Fruit fly (Drosophila melanogaster) whole organism, embryonic: Measurements from ENCODE around the gene Osi10a.

Experiments
- CG16813 ChIP-seq: fragments of 200-800 bp; sonication (Bioruptor generic); IDR thresholded peaks from 3 replicates; pipeline ENCODE4 v1.3.6; 2022; ENCODE audit warnings: missing biosample characterization, missing genetic modification characterization; ENCODE audit not compliant: partially characterized antibody
- Drgx ChIP-seq: fragments of 200-800 bp; sonication (Bioruptor generic); IDR thresholded peaks from 2 replicates; pipeline ENCODE4 v1.3.6; 2022; ENCODE audit warnings: missing biosample characterization, missing genetic modification characterization
- Nf-YA ChIP-seq: fragments of 200-800 bp; sonication (Bioruptor generic); IDR thresholded peaks from 2 replicates; pipeline ENCODE4 v1.3.6; 2022; ENCODE audit warnings: missing biosample characterization, missing genetic modification characterization
- Oli ChIP-seq: fragments of 200-800 bp; sonication (Bioruptor generic); optimal IDR thresholded peaks from 2 replicates; lab custom pipeline; 2018; ENCODE audit warnings: missing biosample characterization, mild to moderate bottlenecking, missing genetic modification characterization, moderate library complexity
- Sox100B ChIP-seq: fragments of 200-800 bp; sonication (Bioruptor generic); optimal IDR thresholded peaks from 3 replicates; lab custom pipeline; 2018; ENCODE audit warnings: missing biosample characterization, mild to moderate bottlenecking, missing genetic modification characterization
- pita ChIP-seq: fragments of 200-800 bp; sonication (Bioruptor generic); optimal IDR thresholded peaks from 2 replicates; lab custom pipeline; 2017; ENCODE audit warnings: missing biosample characterization, mild to moderate bottlenecking, missing genetic modification characterization
- sim ChIP-seq: fragments of 200-800 bp; sonication (Bioruptor generic); IDR thresholded peaks from 2 replicates; pipeline ENCODE4 v1.3.6; 2022; ENCODE audit warnings: missing biosample characterization, missing genetic modification characterization
- slou ChIP-seq: fragments of 200-800 bp; sonication (Bioruptor generic); optimal IDR thresholded peaks from 3 replicates; lab custom pipeline; 2016; ENCODE audit warnings: missing biosample characterization, missing genetic modification characterization
- z ChIP-seq: fragments of 200-800 bp; sonication (Bioruptor generic); IDR thresholded peaks from 3 replicates; pipeline ENCODE4 v1.3.6; 2022; ENCODE audit warnings: missing biosample characterization, missing genetic modification characterization

DNA sequence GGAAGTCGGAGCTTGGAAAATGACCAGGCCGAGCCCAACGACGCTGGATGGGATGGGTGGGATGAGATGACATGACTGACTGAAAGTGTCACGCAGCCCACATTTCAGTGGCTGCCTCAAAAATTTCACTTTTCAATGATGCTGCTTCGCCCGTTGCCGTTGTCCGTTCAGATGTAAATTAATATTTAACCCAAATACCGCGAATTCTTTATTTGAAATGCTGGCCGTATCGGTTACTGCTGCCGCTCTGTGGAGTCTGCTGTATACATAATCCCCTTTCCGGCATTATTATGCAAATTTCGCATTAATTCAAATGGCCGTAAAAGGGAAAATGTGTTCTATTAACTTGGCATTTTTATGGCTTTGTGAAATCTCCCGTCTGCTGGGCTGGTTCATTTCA is 33.5 kb upstream of the Osi10a start:
- TF ChIP-seq slou (GFP tag; lab: Kevin White, UChicago) (no peak), CG16813 (GFP tag; lab: Robert Waterston, UW) (no peak), z (GFP tag; lab: Robert Waterston, UW) (no peak), Sox100B (no peak), Oli (no peak), pita (GFP tag; lab: Kevin White, UChicago) (no peak), sim (GFP tag; lab: Robert Waterston, UW) (no peak), Nf-YA (GFP tag; lab: Robert Waterston, UW) (no peak), Drgx (GFP tag; lab: Robert Waterston, UW) (no peak)
